Fruit fly (Drosophila melanogaster): ENCODE measurements around the gene Vps16A.

Vps16A gene

DNA sequence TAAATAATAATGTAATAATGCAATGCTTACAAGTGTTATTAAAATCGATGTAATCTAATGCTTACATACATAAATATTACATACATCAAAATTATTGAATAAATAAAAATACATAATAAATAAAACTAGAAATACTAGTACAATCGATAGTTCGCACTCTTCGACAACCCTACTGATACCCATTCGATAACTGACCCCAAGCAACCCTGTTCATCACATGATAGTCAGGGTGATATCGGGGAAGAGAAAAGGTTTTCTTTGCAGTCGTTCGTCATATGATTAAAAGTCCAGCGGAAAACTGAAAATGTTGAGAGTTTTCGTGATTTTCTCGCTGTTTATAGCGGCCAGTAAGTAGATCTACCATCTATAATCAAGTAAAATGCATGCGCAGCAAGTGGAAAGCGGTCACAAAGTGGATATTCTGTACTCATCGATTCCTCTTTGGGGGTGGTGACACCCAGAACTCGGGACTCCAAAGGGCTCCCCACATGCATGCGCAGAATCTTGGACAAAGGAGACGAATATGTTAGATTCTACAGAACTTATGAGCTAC lies 6.3 kb upstream of the Vps16A start, which contains the start of gene ATP6AP2 (continued):
- TF ChIP-seq yki (optimal IDR thresholded peaks at IDR 0.05), result no peak
- no peak for TF ChIP-seq NC2β (GFP tag; optimal IDR thresholded peaks at IDR 0.05)
- TF ChIP-seq pum (GFP tag; optimal IDR thresholded peaks at IDR 0.05), result no peak
- no peak for TF ChIP-seq prd (optimal IDR thresholded peaks at IDR 0.05)
- TF ChIP-seq prd (GFP tag; IDR thresholded peaks at IDR 0.05), result 0 out of 3 replicates have a peak, but pooled peaks have one; percentile 32
- peak; percentile 47; the same call in 1 of the 2 replicates for TF ChIP-seq Ptx1 (GFP tag; IDR thresholded peaks at IDR 0.05)
- TF ChIP-seq exex (tag; optimal IDR thresholded peaks at IDR 0.05), result peak; percentile 25
- no peak for TF ChIP-seq Taf1 (GFP tag; IDR thresholded peaks at IDR 0.05)
- TF ChIP-seq chif (GFP tag; optimal IDR thresholded peaks at IDR 0.05), result no peak
- peak; percentile 96 for TF ChIP-seq Dref (GFP tag; IDR thresholded peaks at IDR 0.05)
- no peak for TF ChIP-seq CG7786 (GFP tag; optimal IDR thresholded peaks at IDR 0.05)
- peak; percentile 25 for TF ChIP-seq her (GFP tag; optimal IDR thresholded peaks at IDR 0.05)
- no peak for TF ChIP-seq CG14965 (GFP tag; optimal IDR thresholded peaks at IDR 0.05; ENCODE audit: borderline replicate concordance)
- no peak for TF ChIP-seq jing (GFP tag; optimal IDR thresholded peaks at IDR 0.05)
- TF ChIP-seq E2f2 (GFP tag; IDR thresholded peaks at IDR 0.05), result peak; percentile 39; the same call in 1 of the 2 replicates
- TF ChIP-seq zen (tag; optimal IDR thresholded peaks at IDR 0.05), result peak; percentile 40
- no peak for TF ChIP-seq CG31388 (GFP tag; optimal IDR thresholded peaks at IDR 0.05)
- TF ChIP-seq ham (GFP tag; IDR thresholded peaks at IDR 0.05), result no peak
- no peak for TF ChIP-seq bab2 (GFP tag; optimal IDR thresholded peaks at IDR 0.05)
- TF ChIP-seq Mad (GFP tag; optimal IDR thresholded peaks at IDR 0.05), result peak; percentile 36
- TF ChIP-seq CG2889 (GFP tag; IDR thresholded peaks at IDR 0.05), result no peak
- peak; percentile 19 for TF ChIP-seq CG2875 (GFP tag; optimal IDR thresholded peaks at IDR 0.05)
- no peak for TF ChIP-seq z (GFP tag; IDR thresholded peaks at IDR 0.05)
- TF ChIP-seq Scr (GFP tag; IDR thresholded peaks at IDR 0.05; ENCODE audit: partially characterized antibody), result peak; percentile 79
- peak; percentile 70 for TF ChIP-seq NfI (GFP tag; optimal IDR thresholded peaks at IDR 0.05)
- no peak for TF ChIP-seq CG11504 (tag; optimal IDR thresholded peaks at IDR 0.05)
- TF ChIP-seq HmgD (GFP tag; optimal IDR thresholded peaks at IDR 0.05), result no peak
- peak; percentile 63 for TF ChIP-seq nerfin-2 (GFP tag; IDR thresholded peaks at IDR 0.05; ENCODE audit: partially characterized antibody)
- TF ChIP-seq CG8359 (GFP tag; optimal IDR thresholded peaks at IDR 0.05; ENCODE audit: borderline replicate concordance), result no peak
- TF ChIP-seq Dp (GFP tag; optimal IDR thresholded peaks at IDR 0.05), result peak; percentile 37
- TF ChIP-seq Xbp1 (GFP tag; optimal IDR thresholded peaks at IDR 0.05), result peak; percentile 72
- TF ChIP-seq Usf (GFP tag; optimal IDR thresholded peaks at IDR 0.05), result peak; percentile 72
- peak; percentile 27 for TF ChIP-seq CG4820 (GFP tag; optimal IDR thresholded peaks at IDR 0.05)
- TF ChIP-seq Awh (GFP tag; IDR thresholded peaks at IDR 0.05), result no peak
- TF ChIP-seq CG2120 (GFP tag; optimal IDR thresholded peaks at IDR 0.05), result peak; percentile 65
- TF ChIP-seq vvl (GFP tag; IDR thresholded peaks at IDR 0.05), result peak; percentile 77
- no peak for TF ChIP-seq pb (GFP tag; optimal IDR thresholded peaks at IDR 0.05)
- TF ChIP-seq CG33557 (GFP tag; optimal IDR thresholded peaks at IDR 0.05), result peak; percentile 42
- TF ChIP-seq aop (GFP tag; IDR thresholded peaks at IDR 0.05), result no peak
- TF ChIP-seq CG10366 (GFP tag; IDR thresholded peaks at IDR 0.05), result peak; percentile 35; the same call in 1 of the 2 replicates
- TF ChIP-seq CG4404 (GFP tag; IDR thresholded peaks at IDR 0.05), result no peak
- TF ChIP-seq Gsc (GFP tag; IDR thresholded peaks at IDR 0.05), result no peak
- no peak for TF ChIP-seq NC2α (GFP tag; optimal IDR thresholded peaks at IDR 0.05)
- no peak for TF ChIP-seq ATbp (GFP tag; optimal IDR thresholded peaks at IDR 0.05)
- TF ChIP-seq CG31365 (tag; optimal IDR thresholded peaks at IDR 0.05), result no peak
- no peak for TF ChIP-seq CG3838 (GFP tag; optimal IDR thresholded peaks at IDR 0.05)
- no peak; the same call in 1 of the 3 replicates for TF ChIP-seq CG17361 (GFP tag; IDR thresholded peaks at IDR 0.05)
- TF ChIP-seq maf-S (GFP tag; optimal IDR thresholded peaks at IDR 0.05), result no peak
- TF ChIP-seq ftz-f1 (GFP tag; optimal IDR thresholded peaks at IDR 0.05), result peak; percentile 5
- no peak for TF ChIP-seq sima (GFP tag; optimal IDR thresholded peaks at IDR 0.05)
- no peak for TF ChIP-seq CG10209 (GFP tag; optimal IDR thresholded peaks at IDR 0.05)
- TF ChIP-seq CG8388 (GFP tag; optimal IDR thresholded peaks at IDR 0.05), result no peak
